Worm (Caenorhabditis elegans): Measurements from ENCODE around the gene M151.1.

Gene M151.1

ce11 chrII:3641197-3641596, at the start of gene M151.1:
M151.1 (plus strand) TSS chrII:3641497.
- TF ChIP-seq ceh-16 (tag; optimal IDR thresholded peaks at IDR 0.05): no peak
- no peak for TF ChIP-seq skn-1 (tag; optimal IDR thresholded peaks at IDR 0.05)
- no peak for TF ChIP-seq ceh-82 (tag; optimal IDR thresholded peaks at IDR 0.05)
- no peak for TF ChIP-seq ceh-9 (tag; optimal IDR thresholded peaks at IDR 0.05)
- no peak for TF ChIP-seq eor-1 (tag; optimal IDR thresholded peaks at IDR 0.05)
- no peak for TF ChIP-seq zag-1 (tag; optimal IDR thresholded peaks at IDR 0.05)
- no peak for TF ChIP-seq ztf-4 (tag; optimal IDR thresholded peaks at IDR 0.05)
- TF ChIP-seq nhr-76 (tag; optimal IDR thresholded peaks at IDR 0.05): no peak
- TF ChIP-seq unc-62 (GFP tag; optimal IDR thresholded peaks at IDR 0.05): no peak
- no peak for TF ChIP-seq nhr-23 (tag; optimal IDR thresholded peaks at IDR 0.05)

ce11 chrII:3595339-3595738, 46.0 kb upstream of the M151.1 start, which contains the start of gene Y49F6A.12:
Y49F6A.12 (plus strand) TSS chrII:3595639.
- no peak for TF ChIP-seq ceh-9 (tag; optimal IDR thresholded peaks at IDR 0.05)
- no peak for TF ChIP-seq skn-1 (tag; optimal IDR thresholded peaks at IDR 0.05)
- TF ChIP-seq elt-1 (tag; optimal IDR thresholded peaks at IDR 0.05): no peak
- no peak for TF ChIP-seq hmg-11 (tag; optimal IDR thresholded peaks at IDR 0.05)
- TF ChIP-seq elt-2 (tag; optimal IDR thresholded peaks at IDR 0.05): no peak

ce11 chrII:3598721-3599120, 42.6 kb upstream of the M151.1 start, which contains the start of gene Y49F6A.11:
Y49F6A.11 (minus strand) TSS chrII:3598821.
- TF ChIP-seq pqm-1 (tag; optimal IDR thresholded peaks at IDR 0.05) (no peak), snpc-4 (tag; optimal IDR thresholded peaks at IDR 0.05) (no peak), ztf-11 (tag; optimal IDR thresholded peaks at IDR 0.05) (no peak), jun-1 (tag; optimal IDR thresholded peaks at IDR 0.05) (no peak), nhr-43 (tag; optimal IDR thresholded peaks at IDR 0.05; ENCODE audit: poor library complexity, severe bottlenecking) (no peak), fkh-10 (GFP tag; optimal IDR thresholded peaks at IDR 0.05) (no peak), nhr-28 (tag; optimal IDR thresholded peaks at IDR 0.05) (no peak), nfya-1 (tag; optimal IDR thresholded peaks at IDR 0.05; ENCODE audit: insufficient read depth) (no peak)

ce11 chrII:3604578-3604977, 36.7 kb upstream of the M151.1 start:
- TF ChIP-seq nhr-77 (tag; optimal IDR thresholded peaks at IDR 0.05): no peak
- TF ChIP-seq egl-5 (tag; optimal IDR thresholded peaks at IDR 0.05): no peak
- TF ChIP-seq ztf-4 (tag; optimal IDR thresholded peaks at IDR 0.05): no peak
- no peak for TF ChIP-seq ceh-82 (tag; optimal IDR thresholded peaks at IDR 0.05)

- TF ChIP-seq lin-15B (tag; optimal IDR thresholded peaks at IDR 0.05): no peak
- no peak for TF ChIP-seq ceh-28 (tag; optimal IDR thresholded peaks at IDR 0.05)
- TF ChIP-seq sea-2 (GFP tag; optimal IDR thresholded peaks at IDR 0.05): no peak
- no peak for TF ChIP-seq elt-1 (tag; optimal IDR thresholded peaks at IDR 0.05)
- TF ChIP-seq daf-12 (tag; optimal IDR thresholded peaks at IDR 0.05): no peak
- no peak for TF ChIP-seq nhr-23 (tag; optimal IDR thresholded peaks at IDR 0.05)
- no peak for TF ChIP-seq nhr-67 (tag; optimal IDR thresholded peaks at IDR 0.05)
- no peak for TF ChIP-seq snpc-4 (tag; optimal IDR thresholded peaks at IDR 0.05)
- TF ChIP-seq mml-1 (tag; optimal IDR thresholded peaks at IDR 0.05): no peak
- no peak for TF ChIP-seq pqm-1 (tag; optimal IDR thresholded peaks at IDR 0.05)
- no peak for TF ChIP-seq lin-39 (tag; optimal IDR thresholded peaks at IDR 0.05)
- no peak for TF ChIP-seq pha-4 (tag; optimal IDR thresholded peaks at IDR 0.05)
- no peak for TF ChIP-seq ama-1 (optimal IDR thresholded peaks at IDR 0.05)
- TF ChIP-seq ztf-4 (tag; optimal IDR thresholded peaks at IDR 0.05): no peak
- TF ChIP-seq R02D3.7 (tag; optimal IDR thresholded peaks at IDR 0.05): no peak
- no peak for TF ChIP-seq zag-1 (tag; optimal IDR thresholded peaks at IDR 0.05)
- TF ChIP-seq tbx-2 (tag; optimal IDR thresholded peaks at IDR 0.05): no peak
- TF ChIP-seq fkh-10 (GFP tag; optimal IDR thresholded peaks at IDR 0.05): no peak
- no peak for TF ChIP-seq fos-1 (tag; optimal IDR thresholded peaks at IDR 0.05)
These were observed 31.5 kb upstream of the M151.1 start, which contains the start of gene Y49F6A.5 for ce11 chrII:3609764-3610163. Y49F6A.5 (minus strand) TSS chrII:3609864.

Data from whole organism, L3 larva.